Fruit fly (Drosophila melanogaster): ENCODE results near the gene CG13460.

Gene CG13460

dm6 chr3L:15097878-15098520, 36.5 kb upstream of the CG13460 start, which contains the start of gene Ctps (continued):
- TF ChIP-seq CG9797 (GFP tag; optimal IDR thresholded peaks at IDR 0.05) = peak; percentile 65
- TF ChIP-seq lola (GFP tag; optimal IDR thresholded peaks at IDR 0.05) = no peak
- no peak for TF ChIP-seq ATbp (GFP tag; optimal IDR thresholded peaks at IDR 0.05)
- TF ChIP-seq CG2678 (tag; optimal IDR thresholded peaks at IDR 0.05) = no peak
- no peak for TF ChIP-seq unpg (GFP tag; optimal IDR thresholded peaks at IDR 0.05)
- TF ChIP-seq CG4404 (GFP tag; IDR thresholded peaks at IDR 0.05) = no peak
- TF ChIP-seq Hmx (GFP tag; optimal IDR thresholded peaks at IDR 0.05) = no peak
- TF ChIP-seq Oaz (GFP tag; IDR thresholded peaks at IDR 0.05) = no peak
- TF ChIP-seq CG6854 (GFP tag; optimal IDR thresholded peaks at IDR 0.05) = no peak
- no peak for TF ChIP-seq trh (GFP tag; optimal IDR thresholded peaks at IDR 0.05)
- TF ChIP-seq Rfx (GFP tag; IDR thresholded peaks at IDR 0.05) = peak; percentile 33; the same call in 1 of the 2 replicates
- no peak for TF ChIP-seq cwo (GFP tag; optimal IDR thresholded peaks at IDR 0.05)
- TF ChIP-seq CG43689 (GFP tag; IDR thresholded peaks at IDR 0.05) = no peak
- TF ChIP-seq CG2875 (GFP tag; optimal IDR thresholded peaks at IDR 0.05) = no peak
- TF ChIP-seq sr (GFP tag; IDR thresholded peaks at IDR 0.05) = no peak
- TF ChIP-seq CG10959 (GFP tag; IDR thresholded peaks at IDR 0.05) = no peak
- TF ChIP-seq CG14050 (GFP tag; IDR thresholded peaks at IDR 0.05) = no peak
- no peak for TF ChIP-seq CG8924 (tag; optimal IDR thresholded peaks at IDR 0.05)
- TF ChIP-seq CG6791 (GFP tag; IDR thresholded peaks at IDR 0.05; ENCODE audit: partially characterized antibody) = no peak
- no peak for TF ChIP-seq sisA (GFP tag; IDR thresholded peaks at IDR 0.05)
- TF ChIP-seq Chrac-16 (GFP tag; optimal IDR thresholded peaks at IDR 0.05) = peak; percentile 16
- no peak for TF ChIP-seq HLH4C (GFP tag; IDR thresholded peaks at IDR 0.05; ENCODE audit: partially characterized antibody)
- TF ChIP-seq MTF-1 (GFP tag; optimal IDR thresholded peaks at IDR 0.05; ENCODE audit: borderline replicate concordance) = no peak
- peak; percentile 91 for TF ChIP-seq Med (GFP tag)
- TF ChIP-seq Myb (GFP tag; optimal IDR thresholded peaks at IDR 0.05) = peak; percentile 43
- TF ChIP-seq CG18262 (tag; optimal IDR thresholded peaks at IDR 0.05) = no peak
- no peak for TF ChIP-seq wek (GFP tag; optimal IDR thresholded peaks at IDR 0.05)
- no peak for TF ChIP-seq CG15696 (tag; optimal IDR thresholded peaks at IDR 0.05)
- TF ChIP-seq CG17912 (GFP tag; optimal IDR thresholded peaks at IDR 0.05) = peak; percentile 19
- TF ChIP-seq B-H2 (GFP tag; optimal IDR thresholded peaks at IDR 0.05) = no peak
- TF ChIP-seq Elba2 (GFP tag; optimal IDR thresholded peaks at IDR 0.05) = no peak
- TF ChIP-seq dati (GFP tag; IDR thresholded peaks at IDR 0.05) = no peak
- no peak for TF ChIP-seq CG3726 (GFP tag; IDR thresholded peaks at IDR 0.05)
- no peak for TF ChIP-seq eyg (GFP tag; optimal IDR thresholded peaks at IDR 0.05)
- peak; percentile 41 for TF ChIP-seq CG12391 (tag; optimal IDR thresholded peaks at IDR 0.05)
- TF ChIP-seq usp (GFP tag; optimal IDR thresholded peaks at IDR 0.05) = no peak
- TF ChIP-seq CG13296 (GFP tag; optimal IDR thresholded peaks at IDR 0.05) = peak; percentile 35
- TF ChIP-seq CG9817 (tag; optimal IDR thresholded peaks at IDR 0.05) = no peak
- TF ChIP-seq hth (optimal IDR thresholded peaks at IDR 0.05) = no peak
- no peak for TF ChIP-seq btn (GFP tag; optimal IDR thresholded peaks at IDR 0.05)
- TF ChIP-seq hkb (optimal IDR thresholded peaks at IDR 0.05) = no peak
- TF ChIP-seq hkb (GFP tag; IDR thresholded peaks at IDR 0.05) = no peak
- no peak for TF ChIP-seq CG1024 (GFP tag; IDR thresholded peaks at IDR 0.05)
- TF ChIP-seq bbx (GFP tag; IDR thresholded peaks at IDR 0.05; ENCODE audit: partially characterized antibody) = no peak
- TF ChIP-seq slbo (GFP tag; IDR thresholded peaks at IDR 0.05) = peak; percentile 42; the same call in 1 of the 2 replicates
- TF ChIP-seq CG4328 (GFP tag; optimal IDR thresholded peaks at IDR 0.05) = no peak
- no peak for TF ChIP-seq so (GFP tag; IDR thresholded peaks at IDR 0.05)
- TF ChIP-seq CG5180 (GFP tag; optimal IDR thresholded peaks at IDR 0.05) = no peak
- no peak for TF ChIP-seq tap (tag; optimal IDR thresholded peaks at IDR 0.05)
- no peak for TF ChIP-seq C15 (GFP tag; IDR thresholded peaks at IDR 0.05)
- TF ChIP-seq Fer1 (GFP tag; optimal IDR thresholded peaks at IDR 0.05) = peak; percentile 27
